Fruit fly (Drosophila melanogaster): ENCODE measurements around the gene Cyp303a1.

Cyp303a1 gene

dm6 chr2L:16293703-16294233 lies at the start of gene Cyp303a1:
TSS of gene Cyp303a1 (plus strand) at chr2L:16294183.
- TF ChIP-seq Vsx2 (GFP tag; optimal IDR thresholded peaks at IDR 0.05; ENCODE audit: partially characterized antibody) (no peak), Sp1 (GFP tag; optimal IDR thresholded peaks at IDR 0.05) (no peak), dl (GFP tag; optimal IDR thresholded peaks at IDR 0.05; ENCODE audit: insufficient read depth in 1 of 2, partially characterized antibody in 2 of 2) (no peak), Hr83 (GFP tag; optimal IDR thresholded peaks at IDR 0.05; ENCODE audit: poor library complexity, severe bottlenecking) (no peak), Mio (GFP tag; optimal IDR thresholded peaks at IDR 0.05) (no peak), dmrt93B (GFP tag; optimal IDR thresholded peaks at IDR 0.05) (no peak), CG32264 (GFP tag; optimal IDR thresholded peaks at IDR 0.05) (no peak), Hnf4 (GFP tag; optimal IDR thresholded peaks at IDR 0.05) (no peak), Hr78 (GFP tag; optimal IDR thresholded peaks at IDR 0.05) (no peak), foxo (GFP tag; optimal IDR thresholded peaks at IDR 0.05) (no peak)

dm6 chr2L:16251598-16252131 lies 42.3 kb upstream of the Cyp303a1 start, which contains the start of gene CG46309:
TSS of gene CG46309 (minus strand) at chr2L:16251788.
- peak; percentile 33 for TF ChIP-seq OdsH (GFP tag; optimal IDR thresholded peaks at IDR 0.05)
- TF ChIP-seq HLH106 (tag; optimal IDR thresholded peaks at IDR 0.05), result no peak
- TF ChIP-seq Dif (GFP tag; optimal IDR thresholded peaks at IDR 0.05; ENCODE audit: partially characterized antibody), result peak; percentile 82
- TF ChIP-seq GATAd (GFP tag; optimal IDR thresholded peaks at IDR 0.05), result no peak
- peak; percentile 54 for TF ChIP-seq h (GFP tag; optimal IDR thresholded peaks at IDR 0.05)
- no peak for TF ChIP-seq Abd-B (GFP tag; optimal IDR thresholded peaks at IDR 0.05)
- TF ChIP-seq woc (GFP tag; optimal IDR thresholded peaks at IDR 0.05), result peak; percentile 42
- peak; percentile 49 for TF ChIP-seq br (GFP tag; optimal IDR thresholded peaks at IDR 0.05)
- TF ChIP-seq Dfd (GFP tag; optimal IDR thresholded peaks at IDR 0.05), result no peak
- TF ChIP-seq Hnf4 (GFP tag; optimal IDR thresholded peaks at IDR 0.05), result peak; percentile 23
- TF ChIP-seq dsf (GFP tag; optimal IDR thresholded peaks at IDR 0.05; ENCODE audit: borderline replicate concordance), result no peak
- TF ChIP-seq foxo (GFP tag; optimal IDR thresholded peaks at IDR 0.05), result peak in 1 of 2 experiments; percentile 49
- no peak for TF ChIP-seq Hr83 (GFP tag; optimal IDR thresholded peaks at IDR 0.05; ENCODE audit: poor library complexity, severe bottlenecking)
- TF ChIP-seq Myc (optimal IDR thresholded peaks at IDR 0.05), result no peak
- no peak for TF ChIP-seq N (GFP tag; optimal IDR thresholded peaks at IDR 0.05)
- TF ChIP-seq jim (GFP tag; optimal IDR thresholded peaks at IDR 0.05), result no peak
- TF ChIP-seq CG32264 (GFP tag; optimal IDR thresholded peaks at IDR 0.05), result no peak
- peak; percentile 40 for TF ChIP-seq rgr (GFP tag; optimal IDR thresholded peaks at IDR 0.05)
- no peak for TF ChIP-seq CrebA (GFP tag; optimal IDR thresholded peaks at IDR 0.05; ENCODE audit: borderline replicate concordance)
- TF ChIP-seq Hr78 (GFP tag; optimal IDR thresholded peaks at IDR 0.05), result no peak
- peak; percentile 85 for TF ChIP-seq fru (GFP tag; optimal IDR thresholded peaks at IDR 0.05)
- TF ChIP-seq brk (GFP tag; optimal IDR thresholded peaks at IDR 0.05), result no peak
- no peak for TF ChIP-seq Vsx2 (GFP tag; optimal IDR thresholded peaks at IDR 0.05; ENCODE audit: partially characterized antibody)
- no peak for TF ChIP-seq Jra (GFP tag; optimal IDR thresholded peaks at IDR 0.05)
- no peak for TF ChIP-seq Mio (GFP tag; optimal IDR thresholded peaks at IDR 0.05)
- TF ChIP-seq Sp1 (GFP tag; optimal IDR thresholded peaks at IDR 0.05), result no peak
- TF ChIP-seq dl (GFP tag; optimal IDR thresholded peaks at IDR 0.05; ENCODE audit: insufficient read depth in 1 of 2, partially characterized antibody in 2 of 2), result peak; percentile 43 to 77
- TF ChIP-seq psq (GFP tag; optimal IDR thresholded peaks at IDR 0.05), result peak; percentile 31
- TF ChIP-seq Rel (GFP tag; optimal IDR thresholded peaks at IDR 0.05), result no peak
- TF ChIP-seq Rel (tag; optimal IDR thresholded peaks at IDR 0.05), result no peak
- TF ChIP-seq CG9705 (GFP tag; optimal IDR thresholded peaks at IDR 0.05), result no peak
- no peak for TF ChIP-seq lola (GFP tag; optimal IDR thresholded peaks at IDR 0.05)
- no peak for TF ChIP-seq pan (optimal IDR thresholded peaks at IDR 0.05)
- TF ChIP-seq usp (GFP tag; optimal IDR thresholded peaks at IDR 0.05), result no peak
- TF ChIP-seq sv (GFP tag; optimal IDR thresholded peaks at IDR 0.05), result peak; percentile 19
- no peak for TF ChIP-seq dmrt93B (GFP tag; optimal IDR thresholded peaks at IDR 0.05)
- TF ChIP-seq tai (GFP tag; optimal IDR thresholded peaks at IDR 0.05), result no peak
- no peak for TF ChIP-seq sage (GFP tag; optimal IDR thresholded peaks at IDR 0.05)
- TF ChIP-seq ey (GFP tag; optimal IDR thresholded peaks at IDR 0.05), result peak; percentile 60
